Fruit fly (Drosophila melanogaster): ENCODE results near the gene aly.
A peak's percentile ranks its signal among the peaks of the same experiment; 100 is the strongest.

The aly gene

dm6 chr3L:3070274-3071204 is 44.2 kb upstream of the aly start, which contains the start of the genes CG32486 and PAN3 (continued):
- TF ChIP-seq CG11294 (GFP tag; IDR thresholded peaks at IDR 0.05): no peak
- TF ChIP-seq Sox15 (GFP tag; optimal IDR thresholded peaks at IDR 0.05): no peak
- TF ChIP-seq Eip78C (GFP tag): peak; percentile 78
- peak; percentile 43 to 65 for TF ChIP-seq ss (GFP tag; optimal IDR thresholded peaks at IDR 0.05)
- TF ChIP-seq vri (GFP tag; optimal IDR thresholded peaks at IDR 0.05): peak; percentile 82
- TF ChIP-seq svp (GFP tag): peak; percentile 73
- TF ChIP-seq Sox14 (GFP tag; optimal IDR thresholded peaks at IDR 0.05): peak; percentile 60
- TF ChIP-seq Lpt (GFP tag; optimal IDR thresholded peaks at IDR 0.05): peak; percentile 61
- peak; percentile 64; the same call in 1 of the 2 replicates for TF ChIP-seq CG15336 (GFP tag; IDR thresholded peaks at IDR 0.05)
- no peak for TF ChIP-seq Blimp-1 (GFP tag; optimal IDR thresholded peaks at IDR 0.05)
- peak; percentile 1 for TF ChIP-seq CG7368 (GFP tag; optimal IDR thresholded peaks at IDR 0.05)
- TF ChIP-seq CG34406 (GFP tag; optimal IDR thresholded peaks at IDR 0.05): no peak
- no peak for TF ChIP-seq CG6276 (GFP tag; optimal IDR thresholded peaks at IDR 0.05)
- TF ChIP-seq CG11902 (GFP tag; optimal IDR thresholded peaks at IDR 0.05): no peak
- no peak for TF ChIP-seq lz (GFP tag; optimal IDR thresholded peaks at IDR 0.05)
- TF ChIP-seq fd59A (GFP tag; optimal IDR thresholded peaks at IDR 0.05): no peak
- peak; percentile 96 for TF ChIP-seq dsx (GFP tag; optimal IDR thresholded peaks at IDR 0.05; ENCODE audit: poor library complexity, severe bottlenecking)
- peak; percentile 52 for TF ChIP-seq fd85E (GFP tag; optimal IDR thresholded peaks at IDR 0.05)
- TF ChIP-seq spab (GFP tag; optimal IDR thresholded peaks at IDR 0.05): no peak
- TF ChIP-seq CG8319 (GFP tag; optimal IDR thresholded peaks at IDR 0.05): no peak
- peak; percentile 68 for TF ChIP-seq fkh (GFP tag; optimal IDR thresholded peaks at IDR 0.05)
- TF ChIP-seq Met (GFP tag; optimal IDR thresholded peaks at IDR 0.05): peak; percentile 6
- TF ChIP-seq OdsH (GFP tag; optimal IDR thresholded peaks at IDR 0.05): no peak

dm6 chr3L:3069774-3070173 is 43.5 kb upstream of the aly start:
- TF ChIP-seq svp (GFP tag) (peak; percentile 31), CG6163 (GFP tag; IDR thresholded peaks at IDR 0.05) (0 out of 3 replicates have a peak, but pooled peaks have one; percentile 11), CG3919 (GFP tag; optimal IDR thresholded peaks at IDR 0.05) (no peak), vri (GFP tag; optimal IDR thresholded peaks at IDR 0.05) (peak; percentile 46), Sox15 (GFP tag; optimal IDR thresholded peaks at IDR 0.05) (no peak), Eip93F (GFP tag; optimal IDR thresholded peaks at IDR 0.05) (no peak), Blimp-1 (GFP tag; optimal IDR thresholded peaks at IDR 0.05) (no peak), Hr39 (GFP tag; optimal IDR thresholded peaks at IDR 0.05) (no peak), CG15336 (GFP tag; IDR thresholded peaks at IDR 0.05) (0 out of 2 replicates have a peak, but pooled peaks have one; percentile 9), dac (GFP tag; optimal IDR thresholded peaks at IDR 0.05) (no peak), CG11294 (GFP tag; IDR thresholded peaks at IDR 0.05) (no peak), ss (GFP tag; optimal IDR thresholded peaks at IDR 0.05) (peak in 1 of 2 experiments; percentile 26), fkh (GFP tag; optimal IDR thresholded peaks at IDR 0.05) (peak; percentile 53), OdsH (GFP tag; optimal IDR thresholded peaks at IDR 0.05) (no peak), Sox14 (GFP tag; optimal IDR thresholded peaks at IDR 0.05) (peak; percentile 15), Eip78C (GFP tag) (peak; percentile 4)

dm6 chr3L:3060054-3060979 is 34.0 kb upstream of the aly start:
- TF ChIP-seq Smox (GFP tag; optimal IDR thresholded peaks at IDR 0.05): peak; percentile 100
- peak; percentile 95 for TF ChIP-seq CG9139 (GFP tag; optimal IDR thresholded peaks at IDR 0.05)
- peak; percentile 100 for TF ChIP-seq Eip75B (GFP tag; optimal IDR thresholded peaks at IDR 0.05)
- TF ChIP-seq vri (GFP tag; optimal IDR thresholded peaks at IDR 0.05): peak; percentile 100
- TF ChIP-seq Hr39 (GFP tag; optimal IDR thresholded peaks at IDR 0.05): peak; percentile 100
- peak; percentile 100 for TF ChIP-seq net (GFP tag; optimal IDR thresholded peaks at IDR 0.05)
- TF ChIP-seq CG31627 (GFP tag; optimal IDR thresholded peaks at IDR 0.05): peak; percentile 100
- peak; percentile 100 for TF ChIP-seq CG32006 (GFP tag; optimal IDR thresholded peaks at IDR 0.05)
- TF ChIP-seq CG6792 (GFP tag; optimal IDR thresholded peaks at IDR 0.05): peak; percentile 100
- peak; percentile 100 for TF ChIP-seq CG15336 (GFP tag; IDR thresholded peaks at IDR 0.05)
- peak; percentile 100 for TF ChIP-seq CG6163 (GFP tag; IDR thresholded peaks at IDR 0.05)
- peak; percentile 100 for TF ChIP-seq CG7368 (GFP tag; optimal IDR thresholded peaks at IDR 0.05)
- peak; percentile 96 for TF ChIP-seq fkh (GFP tag; optimal IDR thresholded peaks at IDR 0.05)
- TF ChIP-seq esn (GFP tag; optimal IDR thresholded peaks at IDR 0.05): peak; percentile 100
- TF ChIP-seq Ets96B (tag; optimal IDR thresholded peaks at IDR 0.05): peak; percentile 99
- TF ChIP-seq CG11902 (GFP tag; optimal IDR thresholded peaks at IDR 0.05): peak; percentile 100
- TF ChIP-seq Hr38 (GFP tag; optimal IDR thresholded peaks at IDR 0.05): peak; percentile 99
- TF ChIP-seq pdm3 (GFP tag; optimal IDR thresholded peaks at IDR 0.05): peak; percentile 100
- TF ChIP-seq Sox102F (GFP tag; optimal IDR thresholded peaks at IDR 0.05): peak; percentile 100
- peak; percentile 100 for TF ChIP-seq Hr4 (GFP tag; optimal IDR thresholded peaks at IDR 0.05)
- peak; percentile 99 for TF ChIP-seq spab (GFP tag; optimal IDR thresholded peaks at IDR 0.05)
- peak; percentile 100 for TF ChIP-seq CG10631 (GFP tag; optimal IDR thresholded peaks at IDR 0.05)
